Fruit fly (Drosophila melanogaster) Kc167 (cell line): ENCODE data around the gene Prim2.

Experiments
- Myc ChIP-seq: fragments of >200 bp; optimal IDR thresholded peaks from 2 replicates; lab custom pipeline; 2017; ENCODE audit warnings: missing external identifiers
- Sin3A ChIP-seq: fragments of >200 bp; optimal IDR thresholded peaks from 2 replicates; lab custom pipeline; 2018; ENCODE audit warnings: missing external identifiers
- h ChIP-seq: fragments of >200 bp; optimal IDR thresholded peaks from 3 replicates; lab custom pipeline; 2018; ENCODE audit warnings: missing external identifiers
- insv ChIP-seq: fragments of >200 bp; optimal IDR thresholded peaks from 3 replicates; lab custom pipeline; 2018; ENCODE audit warnings: missing external identifiers
- psq ChIP-seq: fragments of >200 bp; optimal IDR thresholded peaks from 2 replicates; lab custom pipeline; 2017; ENCODE audit warnings: missing external identifiers
- ttk ChIP-seq: sonication (Bioruptor generic); optimal IDR thresholded peaks from 2 replicates; lab custom pipeline; 2017; ENCODE audit warnings: missing external identifiers

Gene Prim2

dm6 chr3L:20384086-20384810, 22.9 kb upstream of the Prim2 start, which contains the start of the genes CG5498 and fbl:
Gene CG5498, minus strand, starts transcription at chr3L:20384109.
Gene fbl, plus strand, starts transcription at chr3L:20384429.
- no peak for TF ChIP-seq Sin3A (lab: Kevin White, UChicago)
- no peak for TF ChIP-seq psq
- TF ChIP-seq insv (lab: Kevin White, UChicago) = no peak
- TF ChIP-seq ttk (lab: Kevin White, UChicago) = no peak
- no peak for TF ChIP-seq h
- no peak for TF ChIP-seq Myc

dm6 chr3L:20379496-20379895, 18.1 kb upstream of the Prim2 start:
- no peak for TF ChIP-seq h
- TF ChIP-seq psq = no peak
- no peak for TF ChIP-seq ttk (lab: Kevin White, UChicago)
- no peak for TF ChIP-seq Myc
- no peak for TF ChIP-seq Sin3A (lab: Kevin White, UChicago)

- TF ChIP-seq psq (no peak), insv (lab: Kevin White, UChicago) (no peak), Myc (no peak), h (no peak), ttk (lab: Kevin White, UChicago) (no peak), Sin3A (lab: Kevin White, UChicago) (no peak)
Measured at dm6 chr3L:20376564-20376920, 15.2 kb upstream of the Prim2 start.

dm6 chr3L:20375878-20376563, 14.6 kb upstream of the Prim2 start, which contains the start of the genes Ide and RhoBTB:
Gene Ide, minus strand, starts transcription at chr3L:20375896.
Gene RhoBTB, plus strand, starts transcription at chr3L:20376242.
- TF ChIP-seq insv (lab: Kevin White, UChicago) (no peak), h (no peak), Myc (no peak), Sin3A (lab: Kevin White, UChicago) (no peak), ttk (lab: Kevin White, UChicago) (no peak)

dm6 chr3L:20375467-20375866, 14.1 kb upstream of the Prim2 start:
- TF ChIP-seq h = no peak
- TF ChIP-seq Sin3A (lab: Kevin White, UChicago) = no peak
- no peak for TF ChIP-seq Myc

- TF ChIP-seq Sin3A (lab: Kevin White, UChicago) (no peak), insv (lab: Kevin White, UChicago) (no peak), psq (no peak), ttk (lab: Kevin White, UChicago) (no peak)
Measured at dm6 chr3L:20370013-20370412, 8.6 kb upstream of the Prim2 start, which contains the start of gene CG13247. Gene CG13247, plus strand, starts transcription at chr3L:20370313.

dm6 chr3L:20366674-20367372, 5.4 kb upstream of the Prim2 start, which contains the start of the genes Toll-9 and in:
Gene Toll-9, minus strand, starts transcription at chr3L:20366724.
Gene in, plus strand, starts transcription at chr3L:20367198.
- TF ChIP-seq Myc (no peak), h (no peak), insv (lab: Kevin White, UChicago) (no peak), psq (no peak), Sin3A (lab: Kevin White, UChicago) (no peak), ttk (lab: Kevin White, UChicago) (no peak)

DNA sequence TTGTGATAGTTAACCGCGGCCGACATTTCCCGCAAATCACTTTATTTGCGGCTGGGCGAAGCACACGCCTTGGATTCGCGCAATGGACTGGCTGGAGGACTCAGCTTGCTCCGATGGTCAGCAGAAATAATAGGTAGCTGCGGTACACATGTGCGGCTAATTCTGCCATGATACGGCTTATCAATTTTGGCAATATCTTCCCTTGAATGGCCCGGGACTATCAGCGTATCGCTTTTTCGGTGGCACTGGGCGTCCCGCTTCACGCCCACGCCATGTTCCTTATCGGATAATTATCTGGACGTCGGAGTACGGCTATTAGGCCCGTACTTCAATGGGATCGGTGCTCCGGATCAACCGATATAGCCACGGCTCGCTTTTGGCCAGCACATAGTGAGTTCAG, 4.7 kb upstream of the Prim2 start:
- TF ChIP-seq insv (lab: Kevin White, UChicago) (no peak), psq (no peak)

DNA sequence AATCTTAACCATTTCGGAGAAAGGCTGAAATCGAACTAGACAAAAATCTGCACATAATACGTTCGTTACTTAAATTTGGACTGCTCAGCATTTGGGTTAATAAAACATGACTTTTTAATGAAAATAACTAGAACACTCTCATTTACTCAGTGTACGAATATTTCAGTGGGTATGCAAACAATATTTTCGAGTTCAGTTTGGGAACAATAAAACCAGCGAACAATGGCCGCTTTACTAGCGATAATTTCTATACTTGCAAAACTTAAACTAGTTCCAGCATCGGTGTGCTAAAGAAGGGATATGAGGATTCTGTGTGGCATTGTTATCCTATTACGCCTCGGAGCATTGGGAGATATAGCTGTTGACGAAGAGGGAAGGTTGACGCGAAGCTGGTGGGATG, 3.2 kb downstream of the Prim2 start, which contains the start of gene CG5665:
Gene CG5665, plus strand, starts transcription at position 301 of the 400 bp plus-strand sequence.
- no peak for TF ChIP-seq ttk (lab: Kevin White, UChicago)
- TF ChIP-seq psq = no peak
- no peak for TF ChIP-seq h
- TF ChIP-seq Myc = no peak
- TF ChIP-seq Sin3A (lab: Kevin White, UChicago) = no peak
- no peak for TF ChIP-seq insv (lab: Kevin White, UChicago)

DNA sequence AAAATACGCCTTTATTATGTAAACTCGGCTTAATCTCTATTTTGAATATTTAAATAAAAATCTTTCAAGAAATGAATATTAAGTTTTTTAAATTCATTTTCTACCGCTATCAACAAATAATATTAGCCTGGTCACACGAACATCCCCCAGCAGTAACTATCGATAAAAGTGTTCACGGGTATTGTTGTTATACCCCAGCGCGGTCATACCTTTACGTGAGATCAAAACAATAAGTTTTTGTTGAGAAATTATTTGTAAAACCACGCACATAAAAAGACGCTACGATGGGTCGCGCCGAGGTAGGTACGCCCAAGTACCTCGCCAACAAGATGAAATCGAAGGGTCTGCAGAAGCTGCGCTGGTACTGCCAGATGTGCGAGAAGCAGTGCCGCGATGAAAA, 4.8 kb downstream of the Prim2 start, which contains the start of gene kin17:
Gene kin17, plus strand, starts transcription at position 195 of the 400 bp plus-strand sequence.
- TF ChIP-seq ttk (lab: Kevin White, UChicago) (no peak), Sin3A (lab: Kevin White, UChicago) (no peak), psq (no peak), h (no peak), Myc (no peak)

dm6 chr3L:20354872-20355271, 6.5 kb downstream of the Prim2 start:
- no peak for TF ChIP-seq h

DNA sequence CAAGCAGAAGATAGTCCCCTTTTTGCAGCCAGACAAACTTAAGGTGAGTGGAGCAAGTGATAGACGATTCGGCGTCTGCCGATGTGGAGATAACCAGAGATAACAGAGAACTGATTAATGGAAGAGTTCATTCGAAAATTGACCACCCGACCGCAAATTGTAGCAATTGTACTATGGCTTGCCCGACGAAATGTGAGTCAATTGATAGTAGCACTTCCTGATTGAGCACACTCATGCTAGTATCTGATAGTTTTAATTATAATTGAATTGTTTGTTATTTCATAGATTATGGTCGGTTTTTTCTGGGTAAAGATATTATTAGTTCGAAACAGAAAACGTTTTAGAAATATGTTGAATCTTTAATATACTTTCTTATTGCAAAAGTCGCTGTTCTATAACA, 7.0 kb downstream of the Prim2 start:
- no peak for TF ChIP-seq psq
- TF ChIP-seq Sin3A (lab: Kevin White, UChicago) = no peak
- TF ChIP-seq h = no peak
- TF ChIP-seq insv (lab: Kevin White, UChicago) = no peak
